Worm (Caenorhabditis elegans): Measurements from ENCODE around the gene T22E5.1.
A peak's percentile ranks its signal among the peaks of the same experiment; 100 is the strongest.

Gene T22E5.1

ce11 chrX:6385185-6385584 is 27.5 kb upstream of the T22E5.1 start, which contains the start of gene igdb-3:
igdb-3 (plus strand) TSS chrX:6385485.
- TF ChIP-seq nhr-90 (tag; optimal IDR thresholded peaks at IDR 0.05; ENCODE audit: poor library complexity) (no peak), ceh-90 (tag; optimal IDR thresholded peaks at IDR 0.05) (no peak), mep-1 (tag; optimal IDR thresholded peaks at IDR 0.05) (no peak)

- TF ChIP-seq lir-3 (tag; optimal IDR thresholded peaks at IDR 0.05; ENCODE audit: poor library complexity) (no peak), nhr-28 (tag; optimal IDR thresholded peaks at IDR 0.05) (no peak), pqm-1 (tag; optimal IDR thresholded peaks at IDR 0.05) (no peak), mab-9 (GFP tag; IDR thresholded peaks at IDR 0.05) (no peak), unc-30 (tag; optimal IDR thresholded peaks at IDR 0.05) (no peak), ama-1 (optimal IDR thresholded peaks at IDR 0.05) (no peak), fkh-10 (GFP tag; optimal IDR thresholded peaks at IDR 0.05) (no peak), rnt-1 (tag; optimal IDR thresholded peaks at IDR 0.05) (no peak), nhr-11 (tag; optimal IDR thresholded peaks at IDR 0.05) (no peak), nhr-90 (tag; optimal IDR thresholded peaks at IDR 0.05; ENCODE audit: poor library complexity) (no peak), unc-62 (GFP tag; optimal IDR thresholded peaks at IDR 0.05) (no peak), hlh-4 (tag; optimal IDR thresholded peaks at IDR 0.05) (no peak)
Observed at ce11 chrX:6388639-6389038, 24.0 kb upstream of the T22E5.1 start.

ce11 chrX:6391491-6391890 is 21.2 kb upstream of the T22E5.1 start, which contains the start of gene igcm-2:
igcm-2 (minus strand) TSS chrX:6391591.
- no peak for TF ChIP-seq zag-1 (tag; optimal IDR thresholded peaks at IDR 0.05)
- TF ChIP-seq pax-3 (tag; optimal IDR thresholded peaks at IDR 0.05): no peak
- no peak for TF ChIP-seq fkh-4 (tag; optimal IDR thresholded peaks at IDR 0.05; ENCODE audit: borderline replicate concordance)
- TF ChIP-seq ztf-11 (tag; optimal IDR thresholded peaks at IDR 0.05): no peak
- TF ChIP-seq lsy-2 (tag; optimal IDR thresholded peaks at IDR 0.05): no peak

ce11 chrX:6399450-6399849 is 13.2 kb upstream of the T22E5.1 start:
- TF ChIP-seq F16B12.6 (tag; optimal IDR thresholded peaks at IDR 0.05): no peak
- TF ChIP-seq unc-62 (GFP tag; optimal IDR thresholded peaks at IDR 0.05): no peak
- no peak for TF ChIP-seq dsc-1 (tag; optimal IDR thresholded peaks at IDR 0.05)
- TF ChIP-seq nhr-71 (tag; optimal IDR thresholded peaks at IDR 0.05): peak; percentile 17
- TF ChIP-seq lin-14 (GFP tag; optimal IDR thresholded peaks at IDR 0.05): peak; percentile 49
- no peak for TF ChIP-seq irx-1 (tag; optimal IDR thresholded peaks at IDR 0.05)
- TF ChIP-seq nhr-237 (tag; optimal IDR thresholded peaks at IDR 0.05): no peak
- peak; percentile 57 for TF ChIP-seq rnt-1 (tag; optimal IDR thresholded peaks at IDR 0.05)
- TF ChIP-seq snu-23 (GFP tag; optimal IDR thresholded peaks at IDR 0.05): no peak

ce11 chrX:6403122-6403521 is 9.6 kb upstream of the T22E5.1 start, which contains the start of gene glt-4:
glt-4 (plus strand) TSS chrX:6403422.
- TF ChIP-seq aly-2 (tag; optimal IDR thresholded peaks at IDR 0.05) (no peak), nhr-47 (tag; optimal IDR thresholded peaks at IDR 0.05) (no peak), grh-1 (GFP tag; IDR thresholded peaks at IDR 0.05) (no peak), vab-15 (tag; optimal IDR thresholded peaks at IDR 0.05) (no peak)

- TF ChIP-seq swsn-7 (tag; optimal IDR thresholded peaks at IDR 0.05) (no peak), aha-1 (tag; optimal IDR thresholded peaks at IDR 0.05) (no peak), tbx-2 (tag; optimal IDR thresholded peaks at IDR 0.05) (no peak), unc-62 (GFP tag; optimal IDR thresholded peaks at IDR 0.05) (no peak), aly-2 (tag; optimal IDR thresholded peaks at IDR 0.05) (no peak), nhr-85 (tag) (no peak), ces-1 (GFP tag; optimal IDR thresholded peaks at IDR 0.05) (no peak), mef-2 (tag; optimal IDR thresholded peaks at IDR 0.05) (no peak), lin-14 (GFP tag; optimal IDR thresholded peaks at IDR 0.05) (no peak), snpc-4 (tag; optimal IDR thresholded peaks at IDR 0.05) (no peak), vab-15 (tag; optimal IDR thresholded peaks at IDR 0.05) (no peak), hlh-4 (tag; optimal IDR thresholded peaks at IDR 0.05) (no peak), jun-1 (tag; optimal IDR thresholded peaks at IDR 0.05) (no peak), irx-1 (tag; optimal IDR thresholded peaks at IDR 0.05) (no peak)
Observed at ce11 chrX:6405905-6406304, 6.8 kb upstream of the T22E5.1 start.
